Fruit fly (Drosophila melanogaster): ENCODE data around the gene CG5447.

dm6 chr3R:26479208-26479607, 26.9 kb downstream of the CG5447 start:
- no peak for TF ChIP-seq CG8478 (optimal IDR thresholded peaks at IDR 0.05)
- no peak for TF ChIP-seq CTCF (optimal IDR thresholded peaks at IDR 0.05)
